Worm (Caenorhabditis elegans) whole organism, L1 larva: ENCODE data around the gene adm-4.
A peak's percentile ranks its signal among the peaks of the same experiment; 100 is the strongest.

ENCODE experiments used
- C04F5.9 ChIP-seq: sonication (generic microtip); optimal IDR thresholded peaks from 2 replicates; lab custom pipeline; 2016; ENCODE audit warnings: missing genetic modification characterization, missing compliant biosample characterization
- F16B12.6 ChIP-seq: fragments of 150-350 bp; optimal IDR thresholded peaks from 2 replicates; lab custom pipeline; 2014; ENCODE audit warnings: missing biosample characterization, missing genetic modification characterization
- Y116A8C.19 ChIP-seq: sonication (generic microtip); optimal IDR thresholded peaks from 2 replicates; lab custom pipeline; 2016; ENCODE audit warnings: missing compliant biosample characterization, missing genetic modification characterization, borderline replicate concordance
- aha-1 ChIP-seq: fragments of 150-350 bp; optimal IDR thresholded peaks from 2 replicates; lab custom pipeline; 2014; ENCODE audit warnings: missing biosample characterization, missing genetic modification characterization
- alr-1 ChIP-seq: fragments of 200-800 bp; sonication (Bioruptor generic); optimal IDR thresholded peaks from 2 replicates; lab custom pipeline; 2018; ENCODE audit warnings: borderline replicate concordance, mild to moderate bottlenecking, missing genetic modification characterization, missing compliant biosample characterization
- aly-2 ChIP-seq: fragments of 150-350 bp; optimal IDR thresholded peaks from 2 replicates; lab custom pipeline; 2014; ENCODE audit warnings: missing biosample characterization, missing genetic modification characterization
- ama-1 ChIP-seq: fragments of 150-350 bp; optimal IDR thresholded peaks from 2 replicates; lab custom pipeline; 2014
- blmp-1 ChIP-seq: fragments of 150-350 bp; optimal IDR thresholded peaks from 2 replicates; lab custom pipeline; 2014; ENCODE audit warnings: missing biosample characterization, missing genetic modification characterization
- ceh-63 ChIP-seq: fragments of 200-800 bp; sonication (Bioruptor generic); optimal IDR thresholded peaks from 2 replicates; lab custom pipeline; 2018; ENCODE audit warnings: mild to moderate bottlenecking, missing genetic modification characterization, missing compliant biosample characterization
- ceh-8 ChIP-seq: fragments of 200-800 bp; sonication (Bioruptor generic); optimal IDR thresholded peaks from 2 replicates; lab custom pipeline; 2018; ENCODE audit warnings: mild to moderate bottlenecking, missing genetic modification characterization, moderate library complexity, missing compliant biosample characterization
- dsc-1 ChIP-seq: sonication (generic microtip); optimal IDR thresholded peaks from 2 replicates; lab custom pipeline; 2016; ENCODE audit warnings: mild to moderate bottlenecking, missing genetic modification characterization, missing compliant biosample characterization
- efl-1 ChIP-seq, 4 experiments: fragments of 150-350 bp; optimal IDR thresholded peaks in 3 of 4; peaks in 1 of 4; 1 replicate in 1 of 4; 2 replicates in 3 of 4; lab custom pipeline; 2014; ENCODE audit warnings: missing biosample characterization in 2 of 4, missing genetic modification characterization in 2 of 4, missing genetic modification reagents in 2 of 4
- egl-13 ChIP-seq: sonication (generic microtip); optimal IDR thresholded peaks from 2 replicates; lab custom pipeline; 2016; ENCODE audit warnings: missing genotype, missing genetic modification reagents, missing genetic modification characterization, missing compliant biosample characterization
- egl-27 ChIP-seq, 2 experiments: fragments of 150-350 bp in 1 of 2; sonication (generic microtip); optimal IDR thresholded peaks; 3 replicates each; lab custom pipeline; 2017 to 2018; ENCODE audit warnings: missing biosample characterization in 2 of 2, missing genetic modification characterization in 2 of 2, missing genetic modification reagents in 2 of 2
- elt-2 ChIP-seq: sonication (generic microtip); optimal IDR thresholded peaks from 2 replicates; lab custom pipeline; 2016; ENCODE audit warnings: missing genetic modification characterization, mild to moderate bottlenecking, inconsistent platforms, missing compliant biosample characterization, missing genetic modification reagents
- ets-5 ChIP-seq: fragments of 200-800 bp; sonication (Bioruptor generic); IDR thresholded peaks from 2 replicates; pipeline ENCODE4 v1.3.6; 2022; ENCODE audit warnings: missing genetic modification characterization, missing compliant biosample characterization
- fkh-4 ChIP-seq: sonication (generic microtip); optimal IDR thresholded peaks from 2 replicates; lab custom pipeline; 2016; ENCODE audit warnings: missing compliant biosample characterization, missing genetic modification characterization, borderline replicate concordance
- fos-1 ChIP-seq: fragments of 150-350 bp; optimal IDR thresholded peaks from 2 replicates; lab custom pipeline; 2014; ENCODE audit warnings: missing biosample characterization, missing genetic modification characterization
- grh-1 ChIP-seq: fragments of 200-800 bp; sonication (Bioruptor generic); IDR thresholded peaks from 2 replicates; pipeline ENCODE4 v1.3.6; 2022; ENCODE audit warnings: missing genetic modification reagents, missing genetic modification characterization, missing compliant biosample characterization
- hlh-17 ChIP-seq: fragments of 200-800 bp; sonication (Bioruptor generic); optimal IDR thresholded peaks from 2 replicates; lab custom pipeline; 2018; ENCODE audit warnings: missing genetic modification characterization, mild to moderate bottlenecking, missing compliant biosample characterization, moderate library complexity, borderline replicate concordance
- irx-1 ChIP-seq: sonication (generic microtip); optimal IDR thresholded peaks from 2 replicates; lab custom pipeline; 2016; ENCODE audit warnings: missing genetic modification characterization, missing compliant biosample characterization
- isw-1 ChIP-seq: fragments of 200-800 bp; sonication (Bioruptor generic); IDR thresholded peaks from 2 replicates; pipeline ENCODE4 v1.3.6; 2022; ENCODE audit warnings: missing genetic modification characterization, missing compliant biosample characterization
- jun-1 ChIP-seq: fragments of 150-350 bp; optimal IDR thresholded peaks from 2 replicates; lab custom pipeline; 2014; ENCODE audit warnings: missing biosample characterization, missing genetic modification reagents, missing genetic modification characterization
- lin-15B ChIP-seq: fragments of 150-350 bp; sonication (generic microtip); optimal IDR thresholded peaks from 3 replicates; lab custom pipeline; 2014; ENCODE audit warnings: missing biosample characterization, missing genetic modification characterization
- lin-35 ChIP-seq, 2 experiments: fragments of 150-350 bp; optimal IDR thresholded peaks; 2 replicates each; lab custom pipeline; 2014; ENCODE audit warnings: missing biosample characterization in 2 of 2, missing genetic modification characterization in 2 of 2, missing genetic modification reagents in 2 of 2
- lin-39 ChIP-seq: fragments of 150-350 bp; optimal IDR thresholded peaks from 2 replicates; lab custom pipeline; 2014; ENCODE audit warnings: missing biosample characterization, missing genetic modification reagents, missing genetic modification characterization
- lsy-2 ChIP-seq, 2 experiments: fragments of 150-350 bp; optimal IDR thresholded peaks; 2 replicates each; lab custom pipeline; 2014; ENCODE audit warnings: missing biosample characterization in 2 of 2, missing genetic modification characterization in 2 of 2
- mab-9 ChIP-seq: fragments of 200-800 bp; sonication (Bioruptor generic); IDR thresholded peaks from 2 replicates; pipeline ENCODE4 v1.3.6; 2022; ENCODE audit warnings: missing genetic modification reagents, missing genetic modification characterization, missing compliant biosample characterization
- mep-1 ChIP-seq: fragments of 150-350 bp; optimal IDR thresholded peaks from 2 replicates; lab custom pipeline; 2014; ENCODE audit warnings: missing biosample characterization, missing genetic modification characterization
- nhr-11 ChIP-seq: fragments of 150-350 bp; optimal IDR thresholded peaks from 2 replicates; lab custom pipeline; 2014; ENCODE audit warnings: missing biosample characterization, missing genetic modification characterization
- nhr-12 ChIP-seq: sonication (generic microtip); optimal IDR thresholded peaks from 2 replicates; lab custom pipeline; 2017; ENCODE audit warnings: missing biosample characterization, missing genetic modification characterization
- nhr-19 ChIP-seq: fragments of 200-800 bp; sonication (Bioruptor generic); conservative IDR thresholded peaks from 2 replicates; pipeline ENCODE4 v1.3.6; 2022; ENCODE audit warnings: missing genetic modification characterization, missing compliant biosample characterization
- nhr-20 ChIP-seq: sonication (generic microtip); optimal IDR thresholded peaks from 2 replicates; lab custom pipeline; 2016; ENCODE audit warnings: mild to moderate bottlenecking, missing genetic modification characterization, missing compliant biosample characterization
- nhr-237 ChIP-seq: fragments of 150-350 bp; optimal IDR thresholded peaks from 2 replicates; lab custom pipeline; 2014; ENCODE audit warnings: missing biosample characterization, missing genetic modification characterization
- nhr-47 ChIP-seq: sonication (generic microtip); optimal IDR thresholded peaks from 2 replicates; lab custom pipeline; 2016; ENCODE audit warnings: mild to moderate bottlenecking, missing genetic modification characterization, moderate library complexity, missing compliant biosample characterization
- nhr-84 ChIP-seq: sonication (generic microtip); optimal IDR thresholded peaks from 2 replicates; lab custom pipeline; 2017; ENCODE audit warnings: missing biosample characterization, missing genetic modification characterization
- nhr-90 ChIP-seq: sonication (generic microtip); optimal IDR thresholded peaks from 2 replicates; lab custom pipeline; 2016; ENCODE audit warnings: mild to moderate bottlenecking, missing genetic modification characterization, missing compliant biosample characterization; ENCODE audit not compliant: poor library complexity
- pag-3 ChIP-seq: sonication (generic microtip); optimal IDR thresholded peaks from 2 replicates; lab custom pipeline; 2017; ENCODE audit warnings: missing genetic modification characterization, mild to moderate bottlenecking, missing compliant biosample characterization, antibody characterized with exemption, borderline replicate concordance; ENCODE audit not compliant: insufficient read depth
- pax-3 ChIP-seq: fragments of 200-800 bp; sonication (Bioruptor generic); optimal IDR thresholded peaks from 2 replicates; lab custom pipeline; 2018; ENCODE audit warnings: mild to moderate bottlenecking, missing genetic modification characterization, moderate library complexity, missing compliant biosample characterization
- skn-1 ChIP-seq: fragments of 150-350 bp; optimal IDR thresholded peaks from 2 replicates; lab custom pipeline; 2014; ENCODE audit warnings: missing biosample characterization, missing genetic modification characterization
- snpc-4 ChIP-seq: fragments of 150-350 bp; optimal IDR thresholded peaks from 2 replicates; lab custom pipeline; 2014; ENCODE audit warnings: missing biosample characterization, missing genetic modification characterization
- sptf-1 ChIP-seq: fragments of 150-350 bp; optimal IDR thresholded peaks from 2 replicates; lab custom pipeline; 2014; ENCODE audit warnings: missing biosample characterization, missing genetic modification characterization
- sup-37 ChIP-seq: fragments of 200-800 bp; sonication (Bioruptor generic); optimal IDR thresholded peaks from 2 replicates; lab custom pipeline; 2018; ENCODE audit warnings: mild to moderate bottlenecking, missing genetic modification characterization, missing compliant biosample characterization
- swsn-7 ChIP-seq: sonication (generic microtip); optimal IDR thresholded peaks from 2 replicates; lab custom pipeline; 2016; ENCODE audit warnings: missing genetic modification characterization, missing compliant biosample characterization
- tlp-1 ChIP-seq: fragments of 150-350 bp; optimal IDR thresholded peaks from 2 replicates; lab custom pipeline; 2014; ENCODE audit warnings: missing biosample characterization, missing genetic modification characterization
- unc-130 ChIP-seq: fragments of 150-350 bp; optimal IDR thresholded peaks from 2 replicates; lab custom pipeline; 2017; ENCODE audit warnings: missing biosample characterization, missing genetic modification characterization, inconsistent platforms
- unc-30 ChIP-seq: sonication (generic microtip); optimal IDR thresholded peaks from 2 replicates; lab custom pipeline; 2017; ENCODE audit warnings: missing biosample characterization, missing genetic modification characterization
- unc-98 ChIP-seq: fragments of 200-800 bp; sonication (Bioruptor generic); IDR thresholded peaks from 2 replicates; pipeline ENCODE4 v1.3.6; 2022; ENCODE audit warnings: missing genetic modification characterization, missing compliant biosample characterization
- vab-15 ChIP-seq: sonication (generic microtip); optimal IDR thresholded peaks from 2 replicates; lab custom pipeline; 2017; ENCODE audit warnings: missing genotype, mild to moderate bottlenecking, missing genetic modification characterization, missing compliant biosample characterization
- zag-1 ChIP-seq: fragments of 150-350 bp; optimal IDR thresholded peaks from 2 replicates; lab custom pipeline; 2014; ENCODE audit warnings: missing biosample characterization, missing genetic modification characterization
- zip-4 ChIP-seq: fragments of 200-800 bp; sonication (Bioruptor generic); optimal IDR thresholded peaks from 2 replicates; lab custom pipeline; 2018; ENCODE audit warnings: mild to moderate bottlenecking, missing genetic modification characterization, moderate library complexity, missing compliant biosample characterization
- ztf-11 ChIP-seq, 2 experiments: sonication (generic microtip); optimal IDR thresholded peaks; 2 replicates each; lab custom pipeline; 2016 to 2017; ENCODE audit warnings: missing genetic modification characterization in 2 of 2, missing biosample characterization in 1 of 2, missing compliant biosample characterization in 1 of 2
- ztf-4 ChIP-seq: fragments of 150-350 bp; optimal IDR thresholded peaks from 2 replicates; lab custom pipeline; 2014; ENCODE audit warnings: missing biosample characterization, missing genetic modification characterization

Gene adm-4

ce11 chrX:7794306-7794743 lies 3.8 kb downstream of the adm-4 start (continued):
- no peak for TF ChIP-seq ceh-63 (GFP tag; lab: Kevin White, UChicago)
- TF ChIP-seq grh-1: no peak
- no peak for TF ChIP-seq F16B12.6 (tag; lab: Kevin White, UChicago)
- TF ChIP-seq zip-4 (GFP tag; lab: Kevin White, UChicago): no peak
- TF ChIP-seq lin-39 (tag; lab: Kevin White, UChicago): no peak
- TF ChIP-seq ets-5: no peak
- peak in 1 of 2 experiments; percentile 40 for TF ChIP-seq lin-35 (GFP tag; optimal IDR thresholded peaks at IDR 0.05; lab: Kevin White, UChicago)
- no peak for TF ChIP-seq nhr-237 (tag; lab: Kevin White, UChicago)
- TF ChIP-seq fos-1 (tag; lab: Kevin White, UChicago): peak; percentile 38
- TF ChIP-seq swsn-7 (tag; lab: Kevin White, UChicago): no peak
- no peak for TF ChIP-seq ztf-11 (tag; optimal IDR thresholded peaks at IDR 0.05; lab: Kevin White, UChicago)
- TF ChIP-seq mep-1: peak; percentile 4
- TF ChIP-seq aha-1 (tag; lab: Kevin White, UChicago): no peak
- no peak for TF ChIP-seq efl-1 (optimal IDR thresholded peaks at IDR 0.05; lab: Kevin White, UChicago)
- TF ChIP-seq efl-1 (GFP tag; optimal IDR thresholded peaks at IDR 0.05 in 1 of 2; lab: Kevin White, UChicago): peak in 1 of 2 experiments; percentile 88
- peak; percentile 3 for TF ChIP-seq jun-1
- no peak for TF ChIP-seq elt-2 (tag; lab: Kevin White, UChicago)
- no peak for TF ChIP-seq egl-27 (tag; optimal IDR thresholded peaks at IDR 0.05; lab: Kevin White, UChicago)
- no peak for TF ChIP-seq lsy-2 (tag; optimal IDR thresholded peaks at IDR 0.05; lab: Kevin White, UChicago)
- peak; percentile 4 for TF ChIP-seq nhr-47 (tag; lab: Kevin White, UChicago)
- TF ChIP-seq irx-1 (tag; lab: Kevin White, UChicago): no peak
- no peak for TF ChIP-seq lin-15B (tag; lab: Kevin White, UChicago)
- TF ChIP-seq sup-37 (GFP tag; lab: Kevin White, UChicago): no peak
- no peak for TF ChIP-seq egl-13 (tag; lab: Kevin White, UChicago)
- no peak for TF ChIP-seq unc-130 (tag; lab: Kevin White, UChicago)
- TF ChIP-seq Y116A8C.19 (tag; lab: Kevin White, UChicago): no peak
- TF ChIP-seq snpc-4 (tag; lab: Kevin White, UChicago): no peak
- no peak for TF ChIP-seq vab-15
- no peak for TF ChIP-seq aly-2
- peak; percentile 2 for TF ChIP-seq dsc-1 (tag; lab: Kevin White, UChicago)
- peak; percentile 22 for TF ChIP-seq nhr-20 (tag; lab: Kevin White, UChicago)
- no peak for TF ChIP-seq nhr-12 (tag; lab: Kevin White, UChicago)
- peak; percentile 58 for TF ChIP-seq nhr-90 (tag; lab: Kevin White, UChicago)
- no peak for TF ChIP-seq mab-9 (GFP tag; lab: Robert Waterston, UW)
- TF ChIP-seq hlh-17: no peak
- TF ChIP-seq skn-1: no peak
- no peak for TF ChIP-seq sptf-1 (tag; lab: Kevin White, UChicago)
- no peak for TF ChIP-seq ama-1 (lab: Kevin White, UChicago)
- no peak for TF ChIP-seq zag-1 (tag; lab: Kevin White, UChicago)
- TF ChIP-seq unc-98 (GFP tag; lab: Robert Waterston, UW): no peak
- TF ChIP-seq nhr-19 (GFP tag; lab: Robert Waterston, UW): peak; percentile 45
- TF ChIP-seq unc-30 (tag; lab: Kevin White, UChicago): no peak
- TF ChIP-seq fkh-4 (tag; lab: Kevin White, UChicago): no peak
- TF ChIP-seq C04F5.9: no peak
- peak; percentile 68 for TF ChIP-seq blmp-1
- TF ChIP-seq nhr-84: no peak
- TF ChIP-seq isw-1 (GFP tag; lab: Robert Waterston, UW): no peak
- TF ChIP-seq tlp-1 (tag; lab: Kevin White, UChicago): no peak
- TF ChIP-seq pax-3 (tag; lab: Kevin White, UChicago): no peak
- no peak for TF ChIP-seq pag-3 (tag; lab: Kevin White, UChicago)
- TF ChIP-seq ztf-4: no peak
- TF ChIP-seq alr-1: no peak
- no peak for TF ChIP-seq ceh-8 (GFP tag; lab: Kevin White, UChicago)
- no peak for TF ChIP-seq nhr-11
